In genomic region chrII:5768274-5768820, ce11 we compare ENCODE assay signal across 5 worm cellular contexts.
TF ChIP-seq lines count a peak whose summit lies in the region.

No protein-coding gene starts in this region.

TF ChIP-seq in whole organism, L1 larva, 84 proteins besides CTCF, POLR2A, EP300 and RAD21 (continues in another document):
- TF ChIP-seq snu-23 (GFP tag; optimal IDR thresholded peaks at IDR 0.05; lab: Kevin White, UChicago) (peak; percentile 36), fkh-8 (tag; optimal IDR thresholded peaks at IDR 0.05; lab: Kevin White, UChicago) (no peak), ets-5 (GFP tag; IDR thresholded peaks at IDR 0.05; lab: Robert Waterston, UW) (no peak), nhr-77 (tag; optimal IDR thresholded peaks at IDR 0.05; lab: Kevin White, UChicago) (no peak), skn-1 (tag; optimal IDR thresholded peaks at IDR 0.05; lab: Kevin White, UChicago) (no peak), lin-39 (tag; optimal IDR thresholded peaks at IDR 0.05; lab: Kevin White, UChicago) (peak; percentile 41), lin-13 (GFP tag; optimal IDR thresholded peaks at IDR 0.05; lab: Kevin White, UChicago) (no peak), isw-1 (GFP tag; IDR thresholded peaks at IDR 0.05; lab: Robert Waterston, UW) (no peak), blmp-1 (tag; optimal IDR thresholded peaks at IDR 0.05; lab: Kevin White, UChicago) (peak; percentile 44), rnt-1 (tag; optimal IDR thresholded peaks at IDR 0.05; lab: Kevin White, UChicago) (peak; percentile 12), swsn-7 (tag; optimal IDR thresholded peaks at IDR 0.05; lab: Kevin White, UChicago) (no peak), mep-1 (tag; optimal IDR thresholded peaks at IDR 0.05; lab: Kevin White, UChicago) (peak; percentile 40), mdl-1 (tag; optimal IDR thresholded peaks at IDR 0.05; lab: Kevin White, UChicago) (no peak), ceh-88 (GFP tag; IDR thresholded peaks at IDR 0.05; lab: Robert Waterston, UW) (no peak), dsc-1 (tag; optimal IDR thresholded peaks at IDR 0.05; lab: Kevin White, UChicago) (no peak), egl-27 (tag; optimal IDR thresholded peaks at IDR 0.05; lab: Kevin White, UChicago) (no peak), zag-1 (tag; optimal IDR thresholded peaks at IDR 0.05; lab: Kevin White, UChicago) (no peak), nhr-85 (tag; lab: Kevin White, UChicago) (peak; percentile 88), Y116A8C.19 (tag; optimal IDR thresholded peaks at IDR 0.05; lab: Kevin White, UChicago; ENCODE audit: borderline replicate concordance) (no peak)

TF ChIP-seq in whole organism, L2 larva, 48 proteins besides CTCF, POLR2A, EP300 and RAD21:
- TF ChIP-seq elt-3 (tag; optimal IDR thresholded peaks at IDR 0.05; lab: Kevin White, UChicago) (no peak), ceh-16 (tag; optimal IDR thresholded peaks at IDR 0.05; lab: Kevin White, UChicago) (peak; percentile 19), F13H6.1 (tag; optimal IDR thresholded peaks at IDR 0.05; lab: Kevin White, UChicago) (no peak), sma-9 (GFP tag; optimal IDR thresholded peaks at IDR 0.05; lab: Kevin White, UChicago) (peak; percentile 43), sma-9 (tag; optimal IDR thresholded peaks at IDR 0.05; lab: Kevin White, UChicago) (no peak), Y55F3AM.14 (GFP tag; optimal IDR thresholded peaks at IDR 0.05; lab: Kevin White, UChicago) (no peak), elt-1 (tag; optimal IDR thresholded peaks at IDR 0.05; lab: Kevin White, UChicago) (peak; percentile 8), nhr-25 (tag; optimal IDR thresholded peaks at IDR 0.05; lab: Kevin White, UChicago) (peak; percentile 0), unc-62 (GFP tag; optimal IDR thresholded peaks at IDR 0.05; lab: Kevin White, UChicago) (no peak), lin-11 (tag; optimal IDR thresholded peaks at IDR 0.05; lab: Kevin White, UChicago) (no peak), snpc-4 (tag; optimal IDR thresholded peaks at IDR 0.05; lab: Kevin White, UChicago) (no peak)
TF ChIP-seq in whole organism, L2 larva: peak in this region for 4.

TF ChIP-seq in whole organism, L3 larva, 47 proteins besides CTCF, POLR2A, EP300 and RAD21:
- TF ChIP-seq tbx-2 (tag; optimal IDR thresholded peaks at IDR 0.05; lab: Kevin White, UChicago) (no peak), ztf-4 (tag; optimal IDR thresholded peaks at IDR 0.05; lab: Kevin White, UChicago) (no peak), lin-15B (tag; optimal IDR thresholded peaks at IDR 0.05; lab: Kevin White, UChicago) (no peak), ceh-28 (tag; optimal IDR thresholded peaks at IDR 0.05; lab: Kevin White, UChicago) (no peak), elt-3 (tag; optimal IDR thresholded peaks at IDR 0.05; lab: Kevin White, UChicago) (peak in 1 of 3 experiments; percentile 15), elt-2 (tag; optimal IDR thresholded peaks at IDR 0.05; lab: Kevin White, UChicago) (no peak), egl-5 (tag; optimal IDR thresholded peaks at IDR 0.05; lab: Kevin White, UChicago) (no peak), egl-27 (tag; optimal IDR thresholded peaks at IDR 0.05; lab: Kevin White, UChicago) (no peak), lin-39 (tag; optimal IDR thresholded peaks at IDR 0.05; lab: Kevin White, UChicago) (no peak), nhr-25 (tag; optimal IDR thresholded peaks at IDR 0.05; lab: Kevin White, UChicago) (no peak), hmg-11 (tag; optimal IDR thresholded peaks at IDR 0.05; lab: Kevin White, UChicago) (no peak), ceh-82 (tag; optimal IDR thresholded peaks at IDR 0.05; lab: Kevin White, UChicago) (no peak), lsy-12 (tag; optimal IDR thresholded peaks at IDR 0.05; lab: Kevin White, UChicago) (no peak), jun-1 (tag; optimal IDR thresholded peaks at IDR 0.05; lab: Kevin White, UChicago) (no peak), pha-4 (tag; optimal IDR thresholded peaks at IDR 0.05; lab: Kevin White, UChicago) (no peak), nhr-23 (tag; optimal IDR thresholded peaks at IDR 0.05; lab: Kevin White, UChicago) (peak; percentile 29), ceh-9 (tag; optimal IDR thresholded peaks at IDR 0.05; lab: Kevin White, UChicago) (no peak), elt-1 (tag; optimal IDR thresholded peaks at IDR 0.05; lab: Kevin White, UChicago) (peak; percentile 91), mdl-1 (tag; optimal IDR thresholded peaks at IDR 0.05; lab: Kevin White, UChicago) (no peak)
TF ChIP-seq in whole organism, L3 larva: peak in this region for 3.

TF ChIP-seq in whole organism, L4 larva, 104 proteins besides CTCF, POLR2A, EP300 and RAD21:
- TF ChIP-seq tag-97 (GFP tag; IDR thresholded peaks at IDR 0.05; lab: Robert Waterston, UW), result no peak
- peak; percentile 6 for TF ChIP-seq nhr-28 (tag; optimal IDR thresholded peaks at IDR 0.05; lab: Kevin White, UChicago)
- TF ChIP-seq unc-62 (GFP tag; optimal IDR thresholded peaks at IDR 0.05 in 1 of 2; lab: Kevin White, UChicago), result peak in 1 of 2 experiments; percentile 44
- TF ChIP-seq unc-62 (tag; optimal IDR thresholded peaks at IDR 0.05; lab: Kevin White, UChicago), result no peak

TF ChIP-seq in whole organism, mixed stage, embryonic, 35 proteins besides CTCF, POLR2A, EP300 and RAD21:
- TF ChIP-seq elt-1 (tag; optimal IDR thresholded peaks at IDR 0.05; lab: Kevin White, UChicago; ENCODE audit: borderline replicate concordance, insufficient read depth) (peak; percentile 86), drap-1 (GFP tag; optimal IDR thresholded peaks at IDR 0.05; lab: Kevin White, UChicago) (no peak), blmp-1 (tag; optimal IDR thresholded peaks at IDR 0.05; lab: Kevin White, UChicago) (no peak)
TF ChIP-seq in whole organism, mixed stage, embryonic: peak in this region for 1.

Comparison
In these comparisons a context has a peak if more than half of its experiments do, and no peak if none do; other contexts are left out.
1. Of the 29 proteins assayed by ChIP-seq in both whole organism, L4 larva and whole organism, L1 larva: peak only in whole organism, L4 larva: nhr-28; only in whole organism, L1 larva: lin-39 and mep-1; in both: none; in neither: 25; mixed calls (peak in some experiments, not most) for 1.